Fruit fly (Drosophila melanogaster) whole organism, embryonic: Measurements from ENCODE around the gene CG13721.

Experiments used
- Bdp1 ChIP-seq: fragments of 200-800 bp; sonication (Bioruptor generic); optimal IDR thresholded peaks from 3 replicates; lab custom pipeline; 2016; ENCODE audit warnings: missing biosample characterization, missing genetic modification characterization
- Bgb ChIP-seq: fragments of 200-800 bp; sonication (Bioruptor generic); IDR thresholded peaks from 2 replicates; pipeline ENCODE4 v1.3.6; 2022; ENCODE audit warnings: missing biosample characterization, missing genetic modification characterization; ENCODE audit not compliant: partially characterized antibody
- Bteb2 ChIP-seq: fragments of 200-800 bp; sonication (Bioruptor generic); optimal IDR thresholded peaks from 2 replicates; lab custom pipeline; 2016; ENCODE audit warnings: missing biosample characterization, missing genetic modification characterization
- CG10959 ChIP-seq: fragments of 200-800 bp; sonication (Bioruptor generic); IDR thresholded peaks from 2 replicates; pipeline ENCODE4 v1.3.6; 2022; ENCODE audit warnings: missing biosample characterization, missing genetic modification characterization
- CG11093 ChIP-seq: fragments of 200-800 bp; sonication (Bioruptor generic); IDR thresholded peaks from 3 replicates; pipeline ENCODE4 v1.3.6; 2022; ENCODE audit warnings: missing biosample characterization, missing genetic modification characterization
- CG11560 ChIP-seq: fragments of 200-800 bp; sonication (Bioruptor generic); IDR thresholded peaks from 3 replicates; pipeline ENCODE4 v1.3.6; 2022; ENCODE audit warnings: missing biosample characterization, missing genetic modification characterization
- CG12104 ChIP-seq: fragments of 200-800 bp; sonication (Bioruptor generic); optimal IDR thresholded peaks from 3 replicates; lab custom pipeline; 2016; ENCODE audit warnings: missing biosample characterization, missing genetic modification characterization
- CG13296 ChIP-seq: fragments of 200-800 bp; sonication (Bioruptor generic); optimal IDR thresholded peaks from 3 replicates; lab custom pipeline; 2018; ENCODE audit warnings: missing biosample characterization, mild to moderate bottlenecking, missing genetic modification characterization
- CG1529 ChIP-seq: fragments of 200-800 bp; sonication (Bioruptor generic); optimal IDR thresholded peaks from 3 replicates; lab custom pipeline; 2018; ENCODE audit warnings: missing biosample characterization, missing genetic modification characterization
- CG16863 ChIP-seq: fragments of 200-800 bp; sonication (Bioruptor generic); optimal IDR thresholded peaks from 3 replicates; lab custom pipeline; 2016; ENCODE audit warnings: missing biosample characterization, missing genetic modification characterization
- CG1792 ChIP-seq: fragments of 200-800 bp; sonication (Bioruptor generic); optimal IDR thresholded peaks from 2 replicates; lab custom pipeline; 2016; ENCODE audit warnings: missing biosample characterization, missing genetic modification characterization
- CG18764 ChIP-seq: fragments of 200-800 bp; sonication (Bioruptor generic); optimal IDR thresholded peaks from 3 replicates; lab custom pipeline; 2016; ENCODE audit warnings: missing biosample characterization, missing genetic modification characterization
- CG30020 ChIP-seq: fragments of 200-800 bp; optimal IDR thresholded peaks from 2 replicates; lab custom pipeline; 2019; ENCODE audit warnings: missing biosample characterization, mild to moderate bottlenecking, missing genetic modification characterization, moderate library complexity
- CG3995 ChIP-seq: fragments of 200-800 bp; sonication (Bioruptor generic); optimal IDR thresholded peaks from 3 replicates; lab custom pipeline; 2016; ENCODE audit warnings: missing biosample characterization, missing genetic modification characterization
- CG4360 ChIP-seq: fragments of 200-800 bp; sonication (Bioruptor generic); IDR thresholded peaks from 2 replicates; pipeline ENCODE4 v1.3.6; 2022; ENCODE audit warnings: missing biosample characterization, missing genetic modification characterization
- CG5953 ChIP-seq: fragments of 200-800 bp; sonication (Bioruptor generic); IDR thresholded peaks from 2 replicates; pipeline ENCODE4 v1.3.6; 2022; ENCODE audit warnings: missing biosample characterization, missing genetic modification characterization
- CG6654 ChIP-seq: fragments of 200-800 bp; sonication (Bioruptor generic); optimal IDR thresholded peaks from 2 replicates; lab custom pipeline; 2017; ENCODE audit warnings: missing biosample characterization, mild to moderate bottlenecking, missing genetic modification characterization
- CG7357 ChIP-seq: fragments of 200-800 bp; sonication (Bioruptor generic); IDR thresholded peaks from 3 replicates; pipeline ENCODE4 v1.3.6; 2022; ENCODE audit warnings: missing biosample characterization, missing genetic modification characterization
- CG8089 ChIP-seq: fragments of 200-800 bp; sonication (Bioruptor generic); optimal IDR thresholded peaks from 3 replicates; lab custom pipeline; 2016; ENCODE audit warnings: missing biosample characterization, missing genetic modification characterization
- CG9609 ChIP-seq: fragments of 200-800 bp; sonication (Bioruptor generic); optimal IDR thresholded peaks from 3 replicates; lab custom pipeline; 2016; ENCODE audit warnings: missing biosample characterization, missing genetic modification characterization
- CG9876 ChIP-seq: fragments of 200-800 bp; sonication (Bioruptor generic); optimal IDR thresholded peaks from 2 replicates; lab custom pipeline; 2016; ENCODE audit warnings: missing biosample characterization, missing genetic modification characterization
- CHES-1-like ChIP-seq: fragments of 200-800 bp; sonication (Bioruptor generic); optimal IDR thresholded peaks from 2 replicates; lab custom pipeline; 2016; ENCODE audit warnings: missing biosample characterization, missing genetic modification characterization
- CkIIα-i1 ChIP-seq: fragments of 200-800 bp; sonication (Bioruptor generic); IDR thresholded peaks from 2 replicates; pipeline ENCODE4 v1.3.6; 2022; ENCODE audit warnings: missing biosample characterization, missing genetic modification characterization
- Dad ChIP-seq: fragments of 200-800 bp; sonication (Bioruptor generic); optimal IDR thresholded peaks from 3 replicates; lab custom pipeline; 2016; ENCODE audit warnings: missing biosample characterization, missing genetic modification characterization
- Dref ChIP-seq: fragments of 200-800 bp; sonication (Bioruptor generic); IDR thresholded peaks from 2 replicates; pipeline ENCODE4 v1.3.6; 2022; ENCODE audit warnings: missing biosample characterization, missing genetic modification characterization
- Hmr ChIP-seq: fragments of 200-800 bp; sonication (Bioruptor generic); optimal IDR thresholded peaks from 3 replicates; lab custom pipeline; 2017; ENCODE audit warnings: mild to moderate bottlenecking, missing biosample characterization, missing genetic modification reagents, missing genetic modification characterization
- MESR4 ChIP-seq: fragments of 200-800 bp; sonication (Bioruptor generic); optimal IDR thresholded peaks from 2 replicates; lab custom pipeline; 2018; ENCODE audit warnings: missing biosample characterization, mild to moderate bottlenecking, missing genetic modification characterization, moderate library complexity
- Nf-YB ChIP-seq: fragments of 200-800 bp; sonication (Bioruptor generic); optimal IDR thresholded peaks from 3 replicates; lab custom pipeline; 2019; ENCODE audit warnings: missing biosample characterization, mild to moderate bottlenecking, missing genetic modification characterization, moderate library complexity
- Opbp ChIP-seq: fragments of 200-800 bp; sonication (Bioruptor generic); IDR thresholded peaks from 3 replicates; pipeline ENCODE4 v1.3.6; 2022; ENCODE audit warnings: missing biosample characterization, missing genetic modification characterization; ENCODE audit not compliant: partially characterized antibody
- TFAM ChIP-seq: fragments of 200-800 bp; sonication (Bioruptor generic); optimal IDR thresholded peaks from 2 replicates; lab custom pipeline; 2017; ENCODE audit warnings: missing biosample characterization, missing genetic modification characterization, inconsistent platforms
- Vsx1 ChIP-seq: fragments of 200-800 bp; sonication (Bioruptor generic); optimal IDR thresholded peaks from 2 replicates; lab custom pipeline; 2017; ENCODE audit warnings: missing biosample characterization, mild to moderate bottlenecking, missing genetic modification characterization, missing genetic modification reagents
- amos ChIP-seq: fragments of 200-800 bp; sonication (Bioruptor generic); IDR thresholded peaks from 2 replicates; pipeline ENCODE4 v1.3.6; 2022; ENCODE audit warnings: missing biosample characterization, missing genetic modification characterization; ENCODE audit not compliant: partially characterized antibody
- crol ChIP-seq: fragments of 200-800 bp; sonication (Bioruptor generic); IDR thresholded peaks from 2 replicates; pipeline ENCODE4 v1.3.6; 2022; ENCODE audit warnings: missing biosample characterization, missing genetic modification characterization
- fru ChIP-seq: fragments of >200 bp; optimal IDR thresholded peaks from 2 replicates; lab custom pipeline; 2017
- gsb-n ChIP-seq: fragments of 200-800 bp; sonication (Bioruptor generic); optimal IDR thresholded peaks from 3 replicates; lab custom pipeline; 2018; ENCODE audit warnings: missing biosample characterization, mild to moderate bottlenecking, missing genetic modification characterization
- lola ChIP-seq, 3 experiments: fragments of >200 bp in 2 of 3; fragments of 200-800 bp in 1 of 3; sonication (Bioruptor generic) in 1 of 3; optimal IDR thresholded peaks; 2 replicates each; lab custom pipeline; 2017 to 2019; ENCODE audit warnings: missing biosample characterization in 3 of 3, missing genetic modification characterization in 3 of 3, mild to moderate bottlenecking in 1 of 3, moderate library complexity in 1 of 3
- luna ChIP-seq: fragments of 200-800 bp; sonication (Bioruptor generic); optimal IDR thresholded peaks from 2 replicates; lab custom pipeline; 2016; ENCODE audit warnings: missing biosample characterization, missing genetic modification characterization
- run ChIP-seq: fragments of 200-800 bp; sonication (Bioruptor generic); optimal IDR thresholded peaks from 3 replicates; lab custom pipeline; 2018; ENCODE audit warnings: missing biosample characterization, mild to moderate bottlenecking, missing genetic modification characterization
- slp2 ChIP-seq: fragments of 200-800 bp; sonication (Bioruptor generic); optimal IDR thresholded peaks from 2 replicates; lab custom pipeline; 2016; ENCODE audit warnings: missing biosample characterization, missing genetic modification characterization
- stwl ChIP-seq: fragments of 200-800 bp; sonication (Bioruptor generic); optimal IDR thresholded peaks from 3 replicates; lab custom pipeline; 2018; ENCODE audit warnings: missing biosample characterization, mild to moderate bottlenecking, missing genetic modification characterization, moderate library complexity
- trem ChIP-seq: fragments of 200-800 bp; optimal IDR thresholded peaks from 3 replicates; lab custom pipeline; 2019; ENCODE audit warnings: missing biosample characterization, mild to moderate bottlenecking, missing genetic modification characterization, moderate library complexity
- tup ChIP-seq: fragments of 200-800 bp; sonication (Bioruptor generic); optimal IDR thresholded peaks from 2 replicates; lab custom pipeline; 2016; ENCODE audit warnings: missing biosample characterization, mild to moderate bottlenecking, missing genetic modification characterization, moderate library complexity
- unc-4 ChIP-seq: fragments of 200-800 bp; sonication (Bioruptor generic); IDR thresholded peaks from 2 replicates; pipeline ENCODE4 v1.3.6; 2022; ENCODE audit warnings: missing biosample characterization, missing genetic modification characterization; ENCODE audit not compliant: partially characterized antibody
- wek ChIP-seq: fragments of 200-800 bp; sonication (Bioruptor generic); optimal IDR thresholded peaks from 3 replicates; lab custom pipeline; 2018; ENCODE audit warnings: missing biosample characterization, mild to moderate bottlenecking, missing genetic modification characterization, moderate library complexity
- zen2 ChIP-seq: fragments of 200-800 bp; sonication (Bioruptor generic); IDR thresholded peaks from 3 replicates; pipeline ENCODE4 v1.3.6; 2022; ENCODE audit warnings: missing biosample characterization, missing genetic modification characterization; ENCODE audit not compliant: partially characterized antibody

CG13721 gene

DNA sequence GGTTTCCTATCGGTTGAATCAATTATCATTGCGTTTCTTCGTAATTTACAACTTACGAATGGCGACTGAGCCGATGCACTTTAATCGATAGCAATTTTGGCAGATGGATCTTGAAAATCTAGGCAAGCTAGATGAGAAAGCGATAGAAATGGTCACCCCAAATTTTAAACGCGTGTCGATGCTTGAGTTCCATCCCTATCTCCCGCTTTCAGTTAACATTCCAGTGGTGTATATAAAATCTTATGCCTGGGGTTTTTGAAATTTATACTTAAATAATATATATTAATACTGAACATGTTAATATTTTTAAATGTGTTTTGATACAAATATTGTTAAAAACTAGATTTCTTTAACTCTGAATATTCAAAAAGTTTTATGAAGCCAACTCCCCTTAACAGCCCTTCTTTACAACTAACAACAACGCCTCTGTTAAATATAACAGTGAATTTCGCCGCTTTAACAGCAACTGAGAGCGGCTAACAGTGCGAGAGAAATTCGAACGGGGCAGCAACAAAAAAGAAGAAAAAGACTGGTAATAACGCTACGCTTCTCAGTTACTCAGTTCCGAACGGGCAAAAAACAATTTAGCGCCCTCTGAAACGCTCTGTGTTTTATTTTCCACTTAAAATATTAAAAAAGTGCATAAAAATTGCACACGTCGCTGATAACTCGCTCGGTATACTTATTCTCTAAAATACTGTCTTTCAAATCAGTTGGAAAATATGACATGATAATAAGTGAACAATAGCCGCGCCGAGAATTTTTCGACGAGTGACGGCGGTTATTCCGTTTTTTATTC lies 44.2 kb upstream of the CG13721 start, which contains the start of gene CG11357 (continued):
- TF ChIP-seq Dad (GFP tag; lab: Kevin White, UChicago) (peak; percentile 86), Vsx1 (GFP tag; lab: Kevin White, UChicago) (peak; percentile 95), CG11560 (peak; percentile 93), Hmr (peak; percentile 99), CG16863 (peak; percentile 73), gsb-n (tag; lab: Kevin White, UChicago) (peak; percentile 99), crol (GFP tag; lab: Robert Waterston, UW) (peak; percentile 81), Nf-YB (GFP tag; lab: Kevin White, UChicago) (peak; percentile 91), CG1792 (peak; percentile 64), CG11093 (GFP tag; lab: Robert Waterston, UW) (peak; percentile 98), CG1529 (GFP tag; lab: Kevin White, UChicago) (peak; percentile 96), tup (peak; percentile 89), CG4360 (GFP tag; lab: Robert Waterston, UW) (peak; percentile 86), unc-4 (GFP tag; lab: Robert Waterston, UW) (peak; percentile 77), run (peak; percentile 99), TFAM (peak; percentile 54), CHES-1-like (GFP tag; lab: Kevin White, UChicago) (peak; percentile 88), Bdp1 (GFP tag; lab: Kevin White, UChicago) (peak; percentile 69), lola (GFP tag; optimal IDR thresholded peaks at IDR 0.05; lab: Kevin White, UChicago) (peak in 1 of 3 experiments; percentile 98), CG9876 (GFP tag; lab: Kevin White, UChicago) (peak; percentile 36), CG12104 (peak; percentile 92), CG3995 (GFP tag; lab: Kevin White, UChicago) (peak; percentile 50), CG8089 (peak; percentile 59), fru (no peak), CG10959 (GFP tag; lab: Robert Waterston, UW) (peak; percentile 97), CG18764 (GFP tag; lab: Kevin White, UChicago) (peak; percentile 92), wek (GFP tag; lab: Kevin White, UChicago) (peak; percentile 84), CG30020 (tag; lab: Kevin White, UChicago) (peak; percentile 88), CG6654 (peak; percentile 83), Bteb2 (peak; percentile 91)

DNA sequence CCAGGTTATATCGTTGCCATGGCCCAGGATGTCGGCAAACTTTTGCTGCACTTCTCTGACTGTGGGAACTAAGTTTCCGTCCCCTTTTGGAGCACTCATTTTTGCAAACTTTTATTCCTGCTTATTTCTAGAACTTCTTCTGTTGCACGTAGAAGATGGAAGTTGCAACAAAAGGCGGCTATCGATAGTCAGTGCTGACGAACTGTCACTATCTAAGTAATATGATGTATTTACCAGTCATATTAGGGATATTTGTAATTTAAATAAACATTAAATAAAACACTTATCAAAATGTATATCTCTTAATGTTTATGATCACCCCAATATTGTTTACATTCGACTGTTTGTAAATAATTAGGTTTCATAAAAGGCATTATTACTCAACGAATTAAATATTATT lies 43.5 kb upstream of the CG13721 start, which contains the start of gene CG32243:
Gene CG32243 (minus strand): TSS at position 175 of the 400 bp plus-strand sequence.
- TF ChIP-seq zen2 (0 out of 3 replicates have a peak, but pooled peaks have one; percentile 29), Bgb (GFP tag; lab: Robert Waterston, UW) (peak; percentile 5; the same call in 1 of the 2 replicates), slp2 (GFP tag; lab: Kevin White, UChicago) (no peak), CG7357 (peak; percentile 22; the same call in 1 of the 3 replicates), CG13296 (no peak), wek (GFP tag; lab: Kevin White, UChicago) (peak; percentile 49), stwl (tag; lab: Kevin White, UChicago) (peak; percentile 35), amos (GFP tag; lab: Robert Waterston, UW) (peak; percentile 24), trem (no peak), CG5953 (no peak), MESR4 (GFP tag; lab: Kevin White, UChicago) (peak; percentile 12), Opbp (GFP tag; lab: Robert Waterston, UW) (0 out of 3 replicates have a peak, but pooled peaks have one; percentile 10), lola (GFP tag; optimal IDR thresholded peaks at IDR 0.05; lab: Kevin White, UChicago) (peak in 1 of 3 experiments; percentile 49), CkIIα-i1 (GFP tag; lab: Robert Waterston, UW) (no peak), luna (no peak), CG30020 (tag; lab: Kevin White, UChicago) (peak; percentile 11), CG9609 (GFP tag; lab: Kevin White, UChicago) (no peak), Dref (GFP tag; lab: Robert Waterston, UW) (peak; percentile 12; the same call in 1 of the 2 replicates)
